Worm (Caenorhabditis elegans): ENCODE data around the gene K08D12.4.

DNA sequence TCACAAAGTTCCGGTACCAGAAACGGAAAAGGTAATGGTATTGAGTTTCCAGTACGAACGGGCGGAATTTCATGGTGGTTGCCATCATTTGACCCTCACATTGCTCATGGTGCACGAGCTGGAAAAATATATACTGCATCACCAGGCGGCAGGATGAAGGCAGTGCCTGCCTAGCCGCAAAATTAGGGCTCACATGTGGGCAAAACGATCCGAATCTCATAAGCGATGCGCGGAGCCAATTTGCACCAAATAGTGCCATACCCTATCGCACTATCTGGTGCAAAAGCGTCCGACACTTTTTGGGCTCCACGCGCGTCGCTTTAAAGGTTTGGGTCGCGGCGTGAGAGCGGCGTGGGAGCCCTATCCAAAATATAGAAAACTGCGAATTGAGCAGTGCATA is 27.9 kb upstream of the K08D12.4 start:
- TF ChIP-seq him-1 (tag; optimal IDR thresholded peaks at IDR 0.05) (no peak), W03F9.2 (tag; optimal IDR thresholded peaks at IDR 0.05) (no peak), dao-5 (tag; optimal IDR thresholded peaks at IDR 0.05) (no peak)

Measured in whole organism, L4/young adult.